Worm (Caenorhabditis elegans) whole organism, late embryonic: ENCODE results near the gene F40F12.3.

ENCODE experiments used
- K02D7.2 ChIP-seq: sonication (generic microtip); optimal IDR thresholded peaks from 2 replicates; lab custom pipeline; 2017; ENCODE audit warnings: mild to moderate bottlenecking, missing genetic modification characterization, missing compliant biosample characterization
- ama-1 ChIP-seq: fragments of 150-350 bp; optimal IDR thresholded peaks from 2 replicates; lab custom pipeline; 2014
- ceh-18 ChIP-seq: sonication (generic microtip); optimal IDR thresholded peaks from 2 replicates; lab custom pipeline; 2016; ENCODE audit warnings: missing genetic modification characterization, missing compliant biosample characterization
- nhr-11 ChIP-seq: fragments of 150-350 bp; optimal IDR thresholded peaks from 2 replicates; lab custom pipeline; 2014; ENCODE audit warnings: missing biosample characterization, missing genetic modification characterization
- sox-4 ChIP-seq: sonication (generic microtip); optimal IDR thresholded peaks from 2 replicates; lab custom pipeline; 2017; ENCODE audit warnings: mild to moderate bottlenecking, missing genetic modification characterization, inconsistent platforms, missing compliant biosample characterization

DNA sequence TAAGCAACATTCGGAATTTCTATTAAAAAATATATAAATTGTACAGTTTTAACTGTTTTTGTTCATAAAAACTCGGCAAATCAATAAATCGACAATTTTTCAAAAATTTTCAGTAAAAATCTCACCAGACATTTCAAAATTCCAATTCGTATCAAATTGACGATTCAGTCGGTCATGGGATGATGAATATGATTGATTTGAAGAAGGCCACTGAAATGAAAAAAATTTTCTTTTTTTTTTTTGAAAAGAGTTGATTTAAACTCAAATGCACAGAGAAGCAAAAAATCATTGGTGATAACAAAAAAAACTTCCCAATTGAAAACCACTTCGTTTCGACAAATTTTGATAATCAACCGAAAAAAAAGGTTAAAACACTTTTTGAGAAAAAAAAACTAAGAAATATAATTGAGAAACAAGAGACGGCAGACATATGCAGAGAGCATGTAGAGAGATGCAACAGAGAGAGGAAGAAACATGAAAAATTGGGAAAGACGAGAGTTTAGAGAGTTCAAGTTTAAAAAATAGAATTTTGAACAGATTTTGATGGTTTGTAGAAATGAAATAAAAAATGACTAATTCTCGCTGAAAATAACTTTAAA lies 16.9 kb downstream of the F40F12.3 start:
- no peak for TF ChIP-seq K02D7.2 (tag; lab: Kevin White, UChicago)
- TF ChIP-seq ceh-18: no peak
- TF ChIP-seq sox-4 (tag; lab: Kevin White, UChicago): no peak
- TF ChIP-seq nhr-11 (tag; lab: Kevin White, UChicago): no peak
- no peak for TF ChIP-seq ama-1
